Worm (Caenorhabditis elegans) whole organism, mixed stage, embryonic: Measurements from ENCODE around the gene K11D12.13.
A peak's percentile ranks its signal among the peaks of the same experiment; 100 is the strongest.

Source experiments
- M03D4.4 ChIP-seq: sonication (generic microtip); optimal IDR thresholded peaks from 2 replicates; lab custom pipeline; 2017; ENCODE audit warnings: mild to moderate bottlenecking, missing genetic modification characterization, missing compliant biosample characterization
- bed-3 ChIP-seq: fragments of 200-800 bp; sonication (Bioruptor generic); optimal IDR thresholded peaks from 3 replicates; lab custom pipeline; 2018; ENCODE audit warnings: mild to moderate bottlenecking, missing genetic modification characterization, moderate library complexity, missing compliant biosample characterization
- blmp-1 ChIP-seq: fragments of 150-350 bp; optimal IDR thresholded peaks from 2 replicates; lab custom pipeline; 2014; ENCODE audit warnings: missing biosample characterization, missing genetic modification characterization
- ceh-39 ChIP-seq: fragments of 150-350 bp; optimal IDR thresholded peaks from 2 replicates; lab custom pipeline; 2014; ENCODE audit warnings: missing biosample characterization, missing genetic modification characterization
- ceh-43 ChIP-seq: fragments of 200-800 bp; sonication (Bioruptor generic); optimal IDR thresholded peaks from 2 replicates; lab custom pipeline; 2018; ENCODE audit warnings: mild to moderate bottlenecking, missing genetic modification characterization, moderate library complexity, missing compliant biosample characterization
- ceh-83 ChIP-seq: fragments of 200-800 bp; sonication (Bioruptor generic); optimal IDR thresholded peaks from 2 replicates; lab custom pipeline; 2018; ENCODE audit warnings: mild to moderate bottlenecking, missing genetic modification characterization, missing compliant biosample characterization
- ces-1 ChIP-seq: fragments of 150-350 bp; optimal IDR thresholded peaks from 2 replicates; lab custom pipeline; 2014; ENCODE audit warnings: missing biosample characterization, missing genetic modification reagents, missing genetic modification characterization
- cnd-1 ChIP-seq: fragments of 200-800 bp; sonication (Bioruptor generic); optimal IDR thresholded peaks from 2 replicates; lab custom pipeline; 2018; ENCODE audit warnings: mild to moderate bottlenecking, missing genetic modification characterization, missing compliant biosample characterization
- drap-1 ChIP-seq: fragments of 200-800 bp; sonication (Bioruptor generic); optimal IDR thresholded peaks from 3 replicates; lab custom pipeline; 2018; ENCODE audit warnings: mild to moderate bottlenecking, missing genetic modification characterization, missing compliant biosample characterization
- elt-1 ChIP-seq: sonication (generic microtip); optimal IDR thresholded peaks from 2 replicates; lab custom pipeline; 2017; ENCODE audit warnings: missing genetic modification characterization, mild to moderate bottlenecking, missing compliant biosample characterization, antibody characterized with exemption, moderate library complexity, borderline replicate concordance; ENCODE audit not compliant: insufficient read depth
- elt-3 ChIP-seq: fragments of 150-350 bp; optimal IDR thresholded peaks from 2 replicates; lab custom pipeline; 2014; ENCODE audit warnings: missing biosample characterization, missing genetic modification characterization
- flh-1 ChIP-seq: fragments of 200-800 bp; sonication (Bioruptor generic); optimal IDR thresholded peaks from 2 replicates; lab custom pipeline; 2018; ENCODE audit warnings: mild to moderate bottlenecking, missing genetic modification characterization, moderate library complexity, missing compliant biosample characterization
- ham-2 ChIP-seq: fragments of 200-800 bp; sonication (Bioruptor generic); optimal IDR thresholded peaks from 2 replicates; lab custom pipeline; 2018; ENCODE audit warnings: mild to moderate bottlenecking, missing genetic modification characterization, missing compliant biosample characterization
- hlh-1 ChIP-seq: fragments of 150-350 bp; optimal IDR thresholded peaks from 2 replicates; lab custom pipeline; 2014; ENCODE audit warnings: missing biosample characterization, missing genetic modification reagents, missing genetic modification characterization
- lin-13 ChIP-seq: fragments of 150-350 bp; optimal IDR thresholded peaks from 2 replicates; lab custom pipeline; 2014; ENCODE audit warnings: missing biosample characterization, missing genetic modification characterization
- lin-32 ChIP-seq: fragments of 200-800 bp; sonication (Bioruptor generic); optimal IDR thresholded peaks from 2 replicates; lab custom pipeline; 2018; ENCODE audit warnings: mild to moderate bottlenecking, missing genetic modification characterization, missing compliant biosample characterization
- lsy-2 ChIP-seq: fragments of 150-350 bp; optimal IDR thresholded peaks from 2 replicates; lab custom pipeline; 2014; ENCODE audit warnings: missing biosample characterization, missing genetic modification characterization
- mab-5 ChIP-seq: fragments of 150-350 bp; optimal IDR thresholded peaks from 2 replicates; lab custom pipeline; 2014; ENCODE audit warnings: missing biosample characterization, missing genetic modification characterization
- mep-1 ChIP-seq: fragments of 150-350 bp; optimal IDR thresholded peaks from 2 replicates; lab custom pipeline; 2017; ENCODE audit warnings: missing biosample characterization, missing genetic modification reagents, missing genetic modification characterization, inconsistent platforms
- mls-2 ChIP-seq: sonication (generic microtip); optimal IDR thresholded peaks from 2 replicates; lab custom pipeline; 2016; ENCODE audit warnings: mild to moderate bottlenecking, missing genetic modification characterization, moderate library complexity, missing compliant biosample characterization
- nhr-12 ChIP-seq: fragments of 150-350 bp; optimal IDR thresholded peaks from 2 replicates; lab custom pipeline; 2014; ENCODE audit warnings: missing biosample characterization, missing genetic modification characterization
- nhr-2 ChIP-seq: fragments of 150-350 bp; optimal IDR thresholded peaks from 2 replicates; lab custom pipeline; 2014; ENCODE audit warnings: missing biosample characterization, missing genetic modification characterization
- nhr-237 ChIP-seq: fragments of 150-350 bp; optimal IDR thresholded peaks from 2 replicates; lab custom pipeline; 2014; ENCODE audit warnings: missing biosample characterization, missing genetic modification characterization
- nhr-28 ChIP-seq: fragments of 150-350 bp; optimal IDR thresholded peaks from 2 replicates; lab custom pipeline; 2014; ENCODE audit warnings: missing biosample characterization, missing genetic modification characterization
- nhr-76 ChIP-seq: sonication (generic microtip); optimal IDR thresholded peaks from 2 replicates; lab custom pipeline; 2017; ENCODE audit warnings: missing biosample characterization, missing genetic modification characterization
- pha-4 ChIP-seq: fragments of 150-350 bp; optimal IDR thresholded peaks from 2 replicates; lab custom pipeline; 2018; ENCODE audit warnings: missing biosample characterization, missing genetic modification reagents, missing genetic modification characterization
- sem-2 ChIP-seq: fragments of 200-800 bp; sonication (Bioruptor generic); optimal IDR thresholded peaks from 2 replicates; lab custom pipeline; 2018; ENCODE audit warnings: mild to moderate bottlenecking, missing genetic modification characterization, missing compliant biosample characterization
- snpc-4 ChIP-seq: fragments of 150-350 bp; optimal IDR thresholded peaks from 2 replicates; lab custom pipeline; 2014; ENCODE audit warnings: missing biosample characterization, missing genetic modification characterization
- sptf-1 ChIP-seq: sonication (generic microtip); optimal IDR thresholded peaks from 2 replicates; lab custom pipeline; 2017; ENCODE audit warnings: mild to moderate bottlenecking, missing genetic modification characterization, moderate library complexity, missing compliant biosample characterization
- tbx-8 ChIP-seq: fragments of 200-800 bp; sonication (Bioruptor generic); optimal IDR thresholded peaks from 2 replicates; lab custom pipeline; 2018; ENCODE audit warnings: mild to moderate bottlenecking, missing genetic modification characterization, moderate library complexity, missing compliant biosample characterization
- unc-120 ChIP-seq: sonication (generic microtip); optimal IDR thresholded peaks from 2 replicates; lab custom pipeline; 2017; ENCODE audit warnings: missing genetic modification characterization, missing compliant biosample characterization; ENCODE audit not compliant: poor library complexity, severe bottlenecking
- unc-39 ChIP-seq: fragments of 150-350 bp; optimal IDR thresholded peaks from 2 replicates; lab custom pipeline; 2014; ENCODE audit warnings: missing biosample characterization, missing genetic modification characterization
- unc-62 ChIP-seq: fragments of 150-350 bp; optimal IDR thresholded peaks from 2 replicates; lab custom pipeline; 2014; ENCODE audit warnings: missing biosample characterization, missing genetic modification reagents, missing genetic modification characterization
- zip-8 ChIP-seq: fragments of 150-350 bp; optimal IDR thresholded peaks from 2 replicates; lab custom pipeline; 2014; ENCODE audit warnings: missing biosample characterization, missing genetic modification characterization
- ztf-11 ChIP-seq: fragments of 150-350 bp; optimal IDR thresholded peaks from 2 replicates; lab custom pipeline; 2014; ENCODE audit warnings: missing biosample characterization, missing genetic modification characterization

K11D12.13 gene

ce11 chrV:5049333-5049942 is 16.2 kb downstream of the K11D12.13 start, which contains the start of the genes pqn-51 and K11D12.14:
Gene pqn-51, plus strand, starts transcription at chrV:5049607.
Gene K11D12.14, plus strand, starts transcription at chrV:5049636.
- TF ChIP-seq sptf-1 (peak; percentile 28), bed-3 (GFP tag; lab: Kevin White, UChicago) (peak; percentile 35), nhr-12 (tag; lab: Kevin White, UChicago) (no peak), ceh-43 (GFP tag; lab: Kevin White, UChicago) (no peak), ztf-11 (tag; lab: Kevin White, UChicago) (peak; percentile 10), nhr-28 (no peak), lin-32 (GFP tag; lab: Kevin White, UChicago) (no peak), elt-3 (no peak), elt-1 (no peak), ham-2 (GFP tag; lab: Kevin White, UChicago) (no peak), mab-5 (tag; lab: Kevin White, UChicago) (no peak), unc-39 (tag; lab: Kevin White, UChicago) (no peak), lsy-2 (tag; lab: Kevin White, UChicago) (peak; percentile 63), ces-1 (GFP tag; lab: Kevin White, UChicago) (peak; percentile 87), unc-62 (peak; percentile 73), nhr-2 (tag; lab: Kevin White, UChicago) (no peak), ceh-83 (no peak), mls-2 (no peak), cnd-1 (tag; lab: Kevin White, UChicago) (no peak), M03D4.4 (tag; lab: Kevin White, UChicago) (no peak), nhr-76 (tag; lab: Kevin White, UChicago) (no peak), unc-120 (tag; lab: Kevin White, UChicago) (peak; percentile 95), tbx-8 (GFP tag; lab: Kevin White, UChicago) (peak; percentile 37), blmp-1 (tag; lab: Kevin White, UChicago) (peak; percentile 88), mep-1 (peak; percentile 3), ceh-39 (tag; lab: Kevin White, UChicago) (no peak), snpc-4 (no peak), nhr-237 (peak; percentile 92), zip-8 (tag; lab: Kevin White, UChicago) (no peak), lin-13 (tag; lab: Kevin White, UChicago) (peak; percentile 42), drap-1 (GFP tag; lab: Kevin White, UChicago) (peak; percentile 61), flh-1 (GFP tag; lab: Kevin White, UChicago) (no peak), pha-4 (tag; lab: Kevin White, UChicago) (peak; percentile 42), hlh-1 (tag; lab: Kevin White, UChicago) (peak; percentile 53), sem-2 (GFP tag; lab: Kevin White, UChicago) (no peak)
- TF ChIP-seq, all 35 proteins: peak for 15

DNA sequence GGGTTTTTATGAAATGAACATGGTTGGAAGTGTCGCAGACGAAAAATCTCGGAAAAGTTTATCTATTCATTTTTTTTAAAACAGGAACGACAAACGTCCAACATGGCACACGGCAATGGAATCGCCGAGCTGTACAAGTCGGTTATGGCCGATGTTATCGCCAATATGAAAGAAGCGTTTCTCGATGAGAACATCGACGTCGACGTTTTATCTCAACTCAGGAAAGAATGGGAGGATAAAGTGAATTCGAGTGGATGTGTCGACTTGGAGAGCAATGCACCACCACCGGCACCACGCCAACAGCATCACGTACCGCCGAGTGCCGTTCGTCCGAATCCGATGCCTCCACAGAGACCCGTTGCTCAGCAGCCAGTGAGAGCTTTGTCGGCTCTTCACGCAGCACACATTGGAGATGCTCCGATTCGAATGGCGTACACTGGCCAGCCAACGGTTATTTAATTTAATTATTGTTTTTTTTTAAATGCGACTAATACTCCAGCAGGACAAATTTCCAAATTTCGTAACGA is 16.9 kb downstream of the K11D12.13 start:
- TF ChIP-seq nhr-2 (tag; lab: Kevin White, UChicago) (no peak), unc-39 (tag; lab: Kevin White, UChicago) (no peak), sem-2 (GFP tag; lab: Kevin White, UChicago) (no peak), unc-62 (no peak), flh-1 (GFP tag; lab: Kevin White, UChicago) (no peak), lsy-2 (tag; lab: Kevin White, UChicago) (no peak), pha-4 (tag; lab: Kevin White, UChicago) (no peak), snpc-4 (no peak), mep-1 (no peak), ces-1 (GFP tag; lab: Kevin White, UChicago) (no peak), nhr-237 (no peak), cnd-1 (tag; lab: Kevin White, UChicago) (no peak), elt-3 (no peak), ztf-11 (tag; lab: Kevin White, UChicago) (no peak), ceh-83 (no peak), sptf-1 (no peak), drap-1 (GFP tag; lab: Kevin White, UChicago) (no peak), blmp-1 (tag; lab: Kevin White, UChicago) (no peak), mls-2 (no peak), nhr-76 (tag; lab: Kevin White, UChicago) (no peak)

DNA sequence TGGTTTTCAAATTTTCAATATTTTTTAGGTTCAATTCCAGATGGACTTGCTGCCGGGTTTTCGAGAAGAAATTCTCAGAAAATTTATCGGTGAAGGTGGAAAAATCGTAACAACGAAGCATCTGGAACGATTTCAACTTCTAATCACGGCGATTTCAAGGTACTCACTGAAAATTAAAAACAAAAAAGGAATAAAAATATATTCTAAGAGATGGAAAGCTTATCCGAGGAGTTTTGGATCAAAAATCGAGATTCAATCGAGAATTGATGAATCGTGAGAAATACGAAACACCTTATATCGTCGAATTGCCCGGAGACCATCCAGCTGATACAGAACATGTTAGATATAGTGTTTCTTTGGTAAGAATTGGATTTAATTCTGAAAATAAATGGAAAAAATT is 19.0 kb downstream of the K11D12.13 start, which contains the start of gene K11D12.12:
TSS of gene K11D12.12 (plus strand) at position 29 of the 400 bp plus-strand sequence.
- TF ChIP-seq mep-1 (no peak), nhr-2 (tag; lab: Kevin White, UChicago) (no peak), elt-1 (no peak), hlh-1 (tag; lab: Kevin White, UChicago) (no peak), lsy-2 (tag; lab: Kevin White, UChicago) (no peak), sem-2 (GFP tag; lab: Kevin White, UChicago) (no peak), nhr-237 (no peak), mls-2 (no peak), drap-1 (GFP tag; lab: Kevin White, UChicago) (no peak), unc-120 (tag; lab: Kevin White, UChicago) (no peak), ceh-39 (tag; lab: Kevin White, UChicago) (no peak), unc-62 (no peak), ham-2 (GFP tag; lab: Kevin White, UChicago) (no peak), M03D4.4 (tag; lab: Kevin White, UChicago) (no peak), flh-1 (GFP tag; lab: Kevin White, UChicago) (no peak), sptf-1 (no peak)
